Worm (Caenorhabditis elegans) whole organism, L4 larva: Measurements from ENCODE around the gene srw-82.

Source experiments
- F37D6.2 ChIP-seq: sonication (generic microtip); optimal IDR thresholded peaks from 2 replicates; lab custom pipeline; 2016; ENCODE audit warnings: mild to moderate bottlenecking, missing genetic modification characterization, missing compliant biosample characterization
- ama-1 ChIP-seq: fragments of 150-350 bp; optimal IDR thresholded peaks from 2 replicates; lab custom pipeline; 2014; ENCODE audit warnings: inconsistent platforms, mixed read lengths
- ceh-44 ChIP-seq: fragments of 200-800 bp; sonication (Bioruptor generic); IDR thresholded peaks from 2 replicates; pipeline ENCODE4 v1.3.6; 2022; ENCODE audit warnings: missing genetic modification reagents, missing genetic modification characterization, missing compliant biosample characterization
- ceh-82 ChIP-seq: sonication (generic microtip); optimal IDR thresholded peaks from 2 replicates; lab custom pipeline; 2017; ENCODE audit warnings: missing biosample characterization, missing genetic modification characterization
- egl-27 ChIP-seq: sonication (generic microtip); optimal IDR thresholded peaks from 3 replicates; lab custom pipeline; 2017; ENCODE audit warnings: missing biosample characterization, missing genetic modification reagents, missing genetic modification characterization
- lin-39 ChIP-seq: fragments of 150-350 bp; optimal IDR thresholded peaks from 2 replicates; lab custom pipeline; 2014; ENCODE audit warnings: missing biosample characterization, missing genetic modification reagents, missing genetic modification characterization
- mdl-1 ChIP-seq, 2 experiments: fragments of 150-350 bp in 1 of 2; sonication (generic microtip) in 1 of 2; optimal IDR thresholded peaks; 2 replicates each; lab custom pipeline; 2014 to 2017; ENCODE audit warnings: missing biosample characterization in 2 of 2, missing genetic modification characterization in 2 of 2
- rbr-2 ChIP-seq: sonication (generic microtip); optimal IDR thresholded peaks from 2 replicates; lab custom pipeline; 2016; ENCODE audit warnings: missing genotype, missing genetic modification characterization, missing compliant biosample characterization
- unc-39 ChIP-seq: sonication (generic microtip); optimal IDR thresholded peaks from 2 replicates; lab custom pipeline; 2017; ENCODE audit warnings: missing biosample characterization, missing genetic modification characterization
- unc-62 ChIP-seq, 3 experiments: fragments of 150-350 bp in 1 of 3; sonication (generic microtip); optimal IDR thresholded peaks in 2 of 3; peaks in 1 of 3; 1 replicate in 1 of 3; 2 replicates in 2 of 3; lab custom pipeline; 2014 to 2017; ENCODE audit warnings: missing biosample characterization in 3 of 3, missing genetic modification characterization in 3 of 3, missing genetic modification reagents in 3 of 3, missing genotype in 1 of 3
- ztf-11 ChIP-seq: fragments of 150-350 bp; optimal IDR thresholded peaks from 2 replicates; lab custom pipeline; 2014; ENCODE audit warnings: missing biosample characterization, missing genetic modification characterization

DNA sequence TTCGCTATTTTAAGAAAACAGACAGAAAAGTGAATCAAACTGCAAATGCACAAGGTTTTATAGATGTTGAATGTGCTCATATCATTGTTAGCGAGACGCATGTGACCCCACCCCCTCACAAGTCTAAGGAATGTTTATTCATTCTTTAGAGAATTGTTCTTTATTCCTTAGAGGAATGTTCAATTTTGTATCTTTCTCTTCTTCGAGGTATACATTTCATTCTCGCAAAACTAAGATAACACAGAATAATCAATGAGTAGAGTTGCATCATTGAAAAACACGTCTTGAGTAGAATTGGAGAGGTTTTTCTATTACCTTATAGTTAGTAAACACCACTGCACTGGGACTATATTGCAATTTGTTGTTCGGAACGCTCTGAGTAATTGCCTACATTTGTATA is 3.4 kb downstream of the srw-82 start, which contains the start of gene ZK262.20:
- TF ChIP-seq ceh-82 (tag; lab: Kevin White, UChicago) (no peak), F37D6.2 (tag; lab: Kevin White, UChicago) (no peak), lin-39 (no peak), rbr-2 (no peak), ama-1 (no peak), unc-62 (GFP tag; optimal IDR thresholded peaks at IDR 0.05 in 1 of 2; lab: Kevin White, UChicago) (no peak), unc-62 (tag; optimal IDR thresholded peaks at IDR 0.05; lab: Kevin White, UChicago) (no peak), unc-39 (tag; lab: Kevin White, UChicago) (no peak), ceh-44 (GFP tag; lab: Robert Waterston, UW) (no peak), egl-27 (no peak), mdl-1 (tag; optimal IDR thresholded peaks at IDR 0.05; lab: Kevin White, UChicago) (no peak), ztf-11 (tag; lab: Kevin White, UChicago) (no peak)
